Fruit fly (Drosophila melanogaster) whole organism, prepupa: Measurements from ENCODE around the gene CG5359.

ENCODE experiments used
- CG3032 ChIP-seq: fragments of 200-800 bp; optimal IDR thresholded peaks from 2 replicates; lab custom pipeline; 2019; ENCODE audit warnings: missing biosample characterization, mild to moderate bottlenecking, missing genetic modification characterization, moderate library complexity
- Eip75B ChIP-seq: fragments of 200-800 bp; sonication (Bioruptor generic); optimal IDR thresholded peaks from 3 replicates; lab custom pipeline; 2016; ENCODE audit warnings: missing biosample characterization, missing genetic modification characterization
- pdm3 ChIP-seq: fragments of 200-800 bp; sonication (Bioruptor generic); optimal IDR thresholded peaks from 3 replicates; lab custom pipeline; 2016; ENCODE audit warnings: missing biosample characterization, missing genetic modification characterization
- vri ChIP-seq: fragments of 200-800 bp; sonication (Bioruptor generic); optimal IDR thresholded peaks from 3 replicates; lab custom pipeline; 2016; ENCODE audit warnings: missing biosample characterization, mild to moderate bottlenecking, missing genetic modification characterization

CG5359 gene

DNA sequence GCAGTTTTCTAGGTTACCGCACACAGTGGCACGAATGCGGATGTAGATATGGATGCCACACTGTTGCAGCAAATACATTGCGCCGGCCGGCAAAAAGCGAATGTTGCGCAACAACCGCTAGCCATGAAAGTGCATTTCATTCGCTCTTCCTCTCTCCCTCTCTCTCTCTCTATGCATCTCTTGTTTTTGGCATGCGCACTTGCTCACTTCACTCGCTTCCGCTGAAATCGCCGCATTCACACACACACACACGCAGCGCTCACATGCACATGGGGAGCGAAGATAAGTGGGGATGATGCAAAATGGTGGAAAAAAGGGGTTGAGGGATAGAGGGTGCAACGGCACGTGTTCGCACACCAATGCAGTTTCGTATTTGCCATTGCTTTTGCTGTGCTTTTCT, 51.2 kb downstream of the CG5359 start (continued):
- TF ChIP-seq vri, result peak; percentile 41
- peak; percentile 32 for TF ChIP-seq Eip75B (GFP tag; lab: Kevin White, UChicago)
- TF ChIP-seq CG3032, result peak; percentile 10
- TF ChIP-seq pdm3 (GFP tag; lab: Kevin White, UChicago), result no peak
